Worm (Caenorhabditis elegans): ENCODE measurements around the gene Y37E11AL.1.

DNA sequence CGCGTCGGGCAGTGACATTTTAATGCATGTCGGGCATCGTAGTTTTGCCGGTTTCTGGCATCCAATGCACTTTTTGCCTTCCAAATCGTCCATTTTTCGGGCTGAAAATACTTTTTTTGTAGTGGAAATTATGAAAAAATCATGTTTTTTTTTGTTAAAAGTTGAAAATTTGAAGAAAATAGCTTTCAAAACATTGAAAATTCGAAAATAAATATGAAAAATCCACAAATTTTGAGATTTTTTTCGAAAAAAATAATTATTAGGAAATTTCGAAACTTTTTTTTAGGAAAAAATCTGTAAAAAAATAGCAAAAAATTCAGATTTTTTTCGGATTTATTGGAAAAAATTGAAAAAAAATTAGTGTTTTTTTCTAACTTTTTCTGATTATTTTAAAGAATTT, 22.5 kb upstream of the Y37E11AL.1 start, which contains the start of gene map-1:
- TF ChIP-seq ceh-24 (tag; optimal IDR thresholded peaks at IDR 0.05) (no peak), ama-1 (optimal IDR thresholded peaks at IDR 0.05) (no peak), lim-6 (tag; optimal IDR thresholded peaks at IDR 0.05) (no peak), rnt-1 (tag; optimal IDR thresholded peaks at IDR 0.05) (no peak), zip-5 (tag; optimal IDR thresholded peaks at IDR 0.05) (no peak), hlh-6 (tag; optimal IDR thresholded peaks at IDR 0.05) (no peak)
